Fruit fly (Drosophila melanogaster): ENCODE data around the gene Mhcl.

Gene Mhcl

dm6 chr3R:16099268-16100240, 993 bp upstream of the Mhcl start (continued):
- TF ChIP-seq CG11696 (GFP tag; IDR thresholded peaks at IDR 0.05) (no peak), dan (GFP tag; IDR thresholded peaks at IDR 0.05) (no peak), so (GFP tag; IDR thresholded peaks at IDR 0.05) (no peak), br (optimal IDR thresholded peaks at IDR 0.05) (no peak), CG5180 (GFP tag; optimal IDR thresholded peaks at IDR 0.05) (peak; percentile 8), ci (GFP tag; IDR thresholded peaks at IDR 0.05) (peak; percentile 63; the same call in 1 of the 3 replicates), CG1233 (GFP tag; optimal IDR thresholded peaks at IDR 0.05) (peak; percentile 1), abd-A (tag; optimal IDR thresholded peaks at IDR 0.05) (no peak), esg (GFP tag; conservative IDR thresholded peaks at IDR 0.05) (no peak), Med (GFP tag) (peak; percentile 100), lov (optimal IDR thresholded peaks at IDR 0.05) (no peak), lov (GFP tag; IDR thresholded peaks at IDR 0.05) (no peak), Six4 (GFP tag; optimal IDR thresholded peaks at IDR 0.05) (no peak), vnd (GFP tag; IDR thresholded peaks at IDR 0.05; ENCODE audit: partially characterized antibody) (0 out of 3 replicates have a peak, but pooled peaks have one; percentile 2), h (optimal IDR thresholded peaks at IDR 0.05) (no peak), Usf (GFP tag; optimal IDR thresholded peaks at IDR 0.05) (no peak), lola (GFP tag; optimal IDR thresholded peaks at IDR 0.05) (peak in 2 of 3 experiments; percentile 13 to 90), CG6813 (GFP tag; optimal IDR thresholded peaks at IDR 0.05) (no peak), Gug (GFP tag; IDR thresholded peaks at IDR 0.05) (no peak), CG10431 (GFP tag; optimal IDR thresholded peaks at IDR 0.05) (no peak), nau (GFP tag; optimal IDR thresholded peaks at IDR 0.05) (peak; percentile 16), fd64A (GFP tag; optimal IDR thresholded peaks at IDR 0.05) (peak; percentile 4), bab2 (GFP tag; optimal IDR thresholded peaks at IDR 0.05) (no peak), inv (GFP tag; IDR thresholded peaks at IDR 0.05; ENCODE audit: partially characterized antibody) (0 out of 2 replicates have a peak, but pooled peaks have one; percentile 2), sc (optimal IDR thresholded peaks at IDR 0.05) (no peak), sc (GFP tag; optimal IDR thresholded peaks at IDR 0.05) (no peak), slbo (GFP tag; IDR thresholded peaks at IDR 0.05) (no peak; the same call in 1 of the 2 replicates), C15 (GFP tag; IDR thresholded peaks at IDR 0.05) (no peak), gem (tag; optimal IDR thresholded peaks at IDR 0.05) (no peak), CG1529 (GFP tag; optimal IDR thresholded peaks at IDR 0.05) (peak; percentile 1), sob (GFP tag; IDR thresholded peaks at IDR 0.05) (no peak; the same call in 1 of the 2 replicates), CG18011 (GFP tag; optimal IDR thresholded peaks at IDR 0.05) (no peak), CG9932 (GFP tag; IDR thresholded peaks at IDR 0.05) (no peak), Ssrp (tag; optimal IDR thresholded peaks at IDR 0.05) (no peak), sug (tag; optimal IDR thresholded peaks at IDR 0.05) (no peak), ranshi (GFP tag; IDR thresholded peaks at IDR 0.05) (peak; percentile 42; the same call in 1 of the 2 replicates), Hey (tag; optimal IDR thresholded peaks at IDR 0.05) (peak; percentile 92), Drgx (GFP tag; IDR thresholded peaks at IDR 0.05) (peak; percentile 64), Awh (GFP tag; IDR thresholded peaks at IDR 0.05) (peak; percentile 19; the same call in 1 of the 2 replicates), CG11695 (GFP tag; IDR thresholded peaks at IDR 0.05) (no peak), CG34422 (GFP tag; IDR thresholded peaks at IDR 0.05) (peak; percentile 95), Max (GFP tag; optimal IDR thresholded peaks at IDR 0.05) (peak; percentile 45), CG6791 (GFP tag; IDR thresholded peaks at IDR 0.05; ENCODE audit: partially characterized antibody) (0 out of 3 replicates have a peak, but pooled peaks have one; percentile 11), CG12744 (GFP tag; optimal IDR thresholded peaks at IDR 0.05) (peak; percentile 45), maf-S (GFP tag; optimal IDR thresholded peaks at IDR 0.05) (no peak), CTCF (GFP tag; optimal IDR thresholded peaks at IDR 0.05) (no peak), dmrt11E (tag; optimal IDR thresholded peaks at IDR 0.05) (peak; percentile 20), nom (GFP tag; optimal IDR thresholded peaks at IDR 0.05) (peak; percentile 64)
